Worm (Caenorhabditis elegans) whole organism, mixed stage, embryonic: ENCODE measurements around the gene cec-5.

Experiments
- ceh-43 ChIP-seq: fragments of 200-800 bp; sonication (Bioruptor generic); optimal IDR thresholded peaks from 2 replicates; lab custom pipeline; 2018; ENCODE audit warnings: mild to moderate bottlenecking, missing genetic modification characterization, moderate library complexity, missing compliant biosample characterization
- ceh-83 ChIP-seq: fragments of 200-800 bp; sonication (Bioruptor generic); optimal IDR thresholded peaks from 2 replicates; lab custom pipeline; 2018; ENCODE audit warnings: mild to moderate bottlenecking, missing genetic modification characterization, missing compliant biosample characterization
- drap-1 ChIP-seq: fragments of 200-800 bp; sonication (Bioruptor generic); optimal IDR thresholded peaks from 3 replicates; lab custom pipeline; 2018; ENCODE audit warnings: mild to moderate bottlenecking, missing genetic modification characterization, missing compliant biosample characterization
- elt-1 ChIP-seq: sonication (generic microtip); optimal IDR thresholded peaks from 2 replicates; lab custom pipeline; 2017; ENCODE audit warnings: missing genetic modification characterization, mild to moderate bottlenecking, missing compliant biosample characterization, antibody characterized with exemption, moderate library complexity, borderline replicate concordance; ENCODE audit not compliant: insufficient read depth
- lin-13 ChIP-seq: fragments of 150-350 bp; optimal IDR thresholded peaks from 2 replicates; lab custom pipeline; 2014; ENCODE audit warnings: missing biosample characterization, missing genetic modification characterization
- lsy-2 ChIP-seq: fragments of 150-350 bp; optimal IDR thresholded peaks from 2 replicates; lab custom pipeline; 2014; ENCODE audit warnings: missing biosample characterization, missing genetic modification characterization
- mep-1 ChIP-seq: fragments of 150-350 bp; optimal IDR thresholded peaks from 2 replicates; lab custom pipeline; 2017; ENCODE audit warnings: missing biosample characterization, missing genetic modification reagents, missing genetic modification characterization, inconsistent platforms
- nhr-237 ChIP-seq: fragments of 150-350 bp; optimal IDR thresholded peaks from 2 replicates; lab custom pipeline; 2014; ENCODE audit warnings: missing biosample characterization, missing genetic modification characterization
- nhr-28 ChIP-seq: fragments of 150-350 bp; optimal IDR thresholded peaks from 2 replicates; lab custom pipeline; 2014; ENCODE audit warnings: missing biosample characterization, missing genetic modification characterization
- nhr-76 ChIP-seq: sonication (generic microtip); optimal IDR thresholded peaks from 2 replicates; lab custom pipeline; 2017; ENCODE audit warnings: missing biosample characterization, missing genetic modification characterization
- pha-4 ChIP-seq: fragments of 150-350 bp; optimal IDR thresholded peaks from 2 replicates; lab custom pipeline; 2018; ENCODE audit warnings: missing biosample characterization, missing genetic modification reagents, missing genetic modification characterization
- unc-39 ChIP-seq: fragments of 150-350 bp; optimal IDR thresholded peaks from 2 replicates; lab custom pipeline; 2014; ENCODE audit warnings: missing biosample characterization, missing genetic modification characterization
- unc-62 ChIP-seq: fragments of 150-350 bp; optimal IDR thresholded peaks from 2 replicates; lab custom pipeline; 2014; ENCODE audit warnings: missing biosample characterization, missing genetic modification reagents, missing genetic modification characterization
- ztf-11 ChIP-seq: fragments of 150-350 bp; optimal IDR thresholded peaks from 2 replicates; lab custom pipeline; 2014; ENCODE audit warnings: missing biosample characterization, missing genetic modification characterization

- TF ChIP-seq elt-1 (tag; lab: Kevin White, UChicago) (no peak), pha-4 (tag; lab: Kevin White, UChicago) (no peak), unc-62 (GFP tag; lab: Kevin White, UChicago) (no peak), lin-13 (tag; lab: Kevin White, UChicago) (no peak), ceh-83 (GFP tag; lab: Kevin White, UChicago) (no peak), nhr-76 (tag; lab: Kevin White, UChicago) (no peak), unc-39 (tag; lab: Kevin White, UChicago) (no peak), lsy-2 (no peak), nhr-28 (tag; lab: Kevin White, UChicago) (no peak), ztf-11 (no peak), nhr-237 (tag; lab: Kevin White, UChicago) (no peak), mep-1 (tag; lab: Kevin White, UChicago) (no peak), ceh-43 (GFP tag; lab: Kevin White, UChicago) (no peak), drap-1 (GFP tag; lab: Kevin White, UChicago) (no peak)
Measured at ce11 chrIV:7558653-7559052, 21.3 kb downstream of the cec-5 start.
